Worm (Caenorhabditis elegans) whole organism, young adult: ENCODE measurements around the gene hlh-30.

Experiments
- Y53F4B.3 ChIP-seq: fragments of 200-800 bp; sonication (Bioruptor generic); IDR thresholded peaks from 2 replicates; pipeline ENCODE4 v1.3.6; 2022; ENCODE audit warnings: missing genetic modification reagents, missing genetic modification characterization, missing compliant biosample characterization
- ama-1 ChIP-seq, 3 experiments: fragments of 150-350 bp in 1 of 3; sonication (generic microtip) in 2 of 3; optimal IDR thresholded peaks; 2 replicates each; lab custom pipeline; 2014 to 2018; ENCODE audit warnings: missing biosample characterization in 2 of 3, missing genetic modification characterization in 2 of 3, missing genetic modification reagents in 2 of 3
- ets-4 ChIP-seq: fragments of 200-800 bp; sonication (Bioruptor generic); optimal IDR thresholded peaks from 2 replicates; lab custom pipeline; 2018; ENCODE audit warnings: mild to moderate bottlenecking, missing genetic modification characterization, missing compliant biosample characterization
- hlh-12 ChIP-seq: sonication (generic microtip); optimal IDR thresholded peaks from 2 replicates; lab custom pipeline; 2016; ENCODE audit warnings: missing genetic modification characterization, missing compliant biosample characterization
- hmg-1.2 ChIP-seq: fragments of 200-800 bp; sonication (Bioruptor generic); IDR thresholded peaks from 2 replicates; pipeline ENCODE4 v1.3.6; 2022; ENCODE audit warnings: missing genetic modification reagents, missing genetic modification characterization, missing compliant biosample characterization
- lin-35 ChIP-seq, 3 experiments: fragments of 150-350 bp in 2 of 3; sonication (generic microtip) in 1 of 3; optimal IDR thresholded peaks; 2 replicates each; lab custom pipeline; 2014 to 2018; ENCODE audit warnings: missing biosample characterization in 3 of 3, missing genetic modification characterization in 3 of 3, missing genetic modification reagents in 3 of 3
- madf-10 ChIP-seq: sonication (generic microtip); optimal IDR thresholded peaks from 2 replicates; lab custom pipeline; 2016; ENCODE audit warnings: mild to moderate bottlenecking, missing genetic modification characterization, missing compliant biosample characterization
- pha-4 ChIP-seq: fragments of 150-350 bp; sonication (generic microtip); optimal IDR thresholded peaks from 2 replicates; lab custom pipeline; 2014; ENCODE audit warnings: missing biosample characterization, missing genetic modification reagents, missing genetic modification characterization
- tbx-9 ChIP-seq: sonication (generic microtip); optimal IDR thresholded peaks from 2 replicates; lab custom pipeline; 2016; ENCODE audit warnings: borderline replicate concordance, missing genetic modification characterization, inconsistent platforms, missing compliant biosample characterization
- ztf-26 ChIP-seq: sonication (generic microtip); optimal IDR thresholded peaks from 2 replicates; lab custom pipeline; 2017; ENCODE audit warnings: missing genetic modification characterization, missing compliant biosample characterization

DNA sequence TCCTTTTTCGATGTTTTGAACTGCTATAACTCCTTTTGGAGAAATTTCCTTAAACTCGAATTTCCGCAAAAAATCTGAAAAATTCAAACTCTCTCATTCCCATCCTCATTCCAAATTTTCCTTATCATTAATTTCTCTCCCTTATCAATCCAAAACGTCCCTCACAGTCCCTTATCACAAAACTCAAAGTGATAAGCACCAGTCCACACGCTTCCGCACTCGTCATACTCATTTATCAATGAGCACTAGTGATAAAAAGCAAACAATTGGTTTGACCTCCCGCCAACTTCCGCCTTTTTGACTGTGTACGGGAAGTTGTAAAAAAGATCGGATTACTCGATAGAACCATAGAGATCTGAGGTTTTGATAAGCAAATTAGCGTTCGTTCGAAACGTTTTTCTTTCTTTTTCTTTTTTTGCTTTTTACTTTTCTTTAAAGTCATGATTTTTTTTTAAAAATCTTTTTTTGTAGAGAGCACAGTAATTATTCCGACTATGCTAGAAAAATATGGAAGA lies 46.1 kb downstream of the hlh-30 start, which contains the start of gene clec-78:
- TF ChIP-seq ets-4 (peak; percentile 84), madf-10 (no peak), ama-1 (optimal IDR thresholded peaks at IDR 0.05; lab: Kevin White, UChicago) (no peak), ama-1 (GFP tag; optimal IDR thresholded peaks at IDR 0.05; lab: Kevin White, UChicago) (no peak), ztf-26 (no peak), Y53F4B.3 (no peak), pha-4 (tag; lab: Kevin White, UChicago) (no peak), hlh-12 (no peak), lin-35 (GFP tag; optimal IDR thresholded peaks at IDR 0.05; lab: Kevin White, UChicago) (no peak), hmg-1.2 (no peak), tbx-9 (tag; lab: Kevin White, UChicago) (no peak)
